Worm (Caenorhabditis elegans) whole organism, L2 larva: ENCODE measurements around the gene str-56.

Experiments
- blmp-1 ChIP-seq: sonication (generic microtip); optimal IDR thresholded peaks from 2 replicates; lab custom pipeline; 2017; ENCODE audit warnings: missing genetic modification characterization, mild to moderate bottlenecking, missing compliant biosample characterization, antibody characterized with exemption, moderate library complexity; ENCODE audit not compliant: insufficient read depth
- ceh-82 ChIP-seq: fragments of 150-350 bp; optimal IDR thresholded peaks from 2 replicates; lab custom pipeline; 2014; ENCODE audit warnings: missing biosample characterization, missing genetic modification characterization
- gmeb-1 ChIP-seq: fragments of 150-350 bp; optimal IDR thresholded peaks from 2 replicates; lab custom pipeline; 2014; ENCODE audit warnings: missing biosample characterization, missing genetic modification characterization
- lin-11 ChIP-seq: fragments of 150-350 bp; sonication (generic microtip); optimal IDR thresholded peaks from 2 replicates; lab custom pipeline; 2014; ENCODE audit warnings: missing biosample characterization, missing genetic modification characterization, inconsistent platforms, mixed read lengths
- nhr-23 ChIP-seq: fragments of 150-350 bp; optimal IDR thresholded peaks from 2 replicates; lab custom pipeline; 2014; ENCODE audit warnings: missing biosample characterization, missing genetic modification reagents, missing genetic modification characterization
- sma-3 ChIP-seq: sonication (generic microtip); optimal IDR thresholded peaks from 2 replicates; lab custom pipeline; 2016; ENCODE audit warnings: missing genetic modification reagents, missing genetic modification characterization, missing compliant biosample characterization
- unc-55 ChIP-seq: fragments of 150-350 bp; sonication (generic microtip); optimal IDR thresholded peaks from 3 replicates; lab custom pipeline; 2014; ENCODE audit warnings: missing biosample characterization, missing genetic modification reagents, missing genetic modification characterization

DNA sequence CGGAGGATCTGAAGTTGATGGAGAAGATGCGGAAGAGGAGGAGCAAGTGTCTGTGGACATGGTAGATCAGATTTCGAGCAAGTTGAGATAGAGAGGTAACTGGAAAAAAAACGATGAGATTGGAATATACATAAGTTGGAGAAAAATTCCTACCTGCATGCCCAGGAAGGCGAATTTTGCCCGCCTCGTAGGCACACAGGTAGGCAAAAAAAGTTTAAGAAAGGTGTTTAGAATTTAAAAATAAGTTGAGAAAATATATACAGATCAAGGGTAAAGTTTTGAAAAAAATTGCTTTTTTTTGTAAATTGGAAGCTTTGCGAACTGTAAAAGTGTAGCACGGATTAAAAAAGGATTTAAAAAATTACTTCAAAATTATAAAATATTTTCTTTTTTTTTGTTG, 7.1 kb downstream of the str-56 start, which contains the start of gene nhr-84:
- TF ChIP-seq sma-3 (GFP tag; lab: Kevin White, UChicago) (no peak), blmp-1 (tag; lab: Kevin White, UChicago) (no peak), gmeb-1 (tag; lab: Kevin White, UChicago) (no peak), ceh-82 (tag; lab: Kevin White, UChicago) (no peak), nhr-23 (no peak), unc-55 (no peak), lin-11 (no peak)
